Worm (Caenorhabditis elegans): ENCODE data around the gene C10B5.3.

Gene C10B5.3

DNA sequence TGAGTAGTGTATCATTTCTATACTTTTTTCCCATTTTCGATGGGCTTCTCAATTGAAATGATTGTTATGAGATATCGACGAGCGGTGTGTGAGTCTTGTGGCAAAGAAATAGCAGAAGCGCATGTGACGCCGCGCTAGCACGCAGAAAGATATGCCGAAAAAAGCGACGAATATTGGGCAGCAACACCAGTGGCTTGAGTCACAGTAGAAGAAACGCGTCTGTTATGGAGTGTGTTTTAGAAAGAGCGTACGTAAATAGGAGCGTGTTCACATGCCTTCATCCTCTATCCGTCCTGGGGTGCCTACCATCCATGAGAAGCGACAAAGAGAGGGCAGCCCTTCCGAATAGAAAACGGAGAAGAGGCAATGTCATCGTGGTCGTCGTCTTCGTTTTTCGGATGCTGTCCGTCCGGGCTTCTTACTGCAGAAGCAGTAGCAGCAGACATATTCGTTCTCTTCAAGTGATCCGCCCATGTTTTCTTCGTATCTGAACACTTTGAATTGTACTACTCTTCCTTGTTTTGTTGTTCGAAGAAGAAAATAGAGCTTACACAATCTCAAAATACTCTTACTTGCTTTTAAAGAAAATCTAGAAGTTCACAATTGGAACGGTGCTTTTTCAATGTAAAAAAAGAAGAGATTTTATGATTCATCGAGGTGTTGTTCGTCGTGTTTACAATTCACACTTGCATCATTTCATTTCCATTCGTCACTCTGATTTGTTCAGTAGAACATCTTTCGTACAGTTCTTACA, 22.0 kb upstream of the C10B5.3 start (continued):
- no peak for TF ChIP-seq dmd-9 (GFP tag; IDR thresholded peaks at IDR 0.05)
- no peak for TF ChIP-seq spr-3 (GFP tag; optimal IDR thresholded peaks at IDR 0.05)
- TF ChIP-seq unc-62 (GFP tag; optimal IDR thresholded peaks at IDR 0.05 in 1 of 2): peak in 1 of 2 experiments; percentile 80
- TF ChIP-seq unc-62 (tag; optimal IDR thresholded peaks at IDR 0.05): no peak
- no peak for TF ChIP-seq attf-4 (tag; optimal IDR thresholded peaks at IDR 0.05)
- TF ChIP-seq unc-130 (GFP tag; optimal IDR thresholded peaks at IDR 0.05): no peak
- peak; percentile 96 for TF ChIP-seq hlh-30 (tag; optimal IDR thresholded peaks at IDR 0.05; ENCODE audit: insufficient read depth)
- TF ChIP-seq rbr-2 (tag; optimal IDR thresholded peaks at IDR 0.05): peak; percentile 22
- no peak for TF ChIP-seq lir-3 (tag; optimal IDR thresholded peaks at IDR 0.05)
- no peak for TF ChIP-seq D1046.2 (GFP tag; IDR thresholded peaks at IDR 0.05)
- no peak for TF ChIP-seq ceh-32 (tag; optimal IDR thresholded peaks at IDR 0.05; ENCODE audit: poor library complexity)
- TF ChIP-seq daf-12 (tag; optimal IDR thresholded peaks at IDR 0.05): no peak
- no peak for TF ChIP-seq F10B5.3 (tag; optimal IDR thresholded peaks at IDR 0.05)
- no peak for TF ChIP-seq lin-15B (tag; optimal IDR thresholded peaks at IDR 0.05)
- TF ChIP-seq ctbp-1 (GFP tag; IDR thresholded peaks at IDR 0.05): 0 out of 2 replicates have a peak, but pooled peaks have one; percentile 52
- TF ChIP-seq mep-1 (tag; optimal IDR thresholded peaks at IDR 0.05): peak; percentile 30
- TF ChIP-seq nhr-237 (tag; optimal IDR thresholded peaks at IDR 0.05): no peak

DNA sequence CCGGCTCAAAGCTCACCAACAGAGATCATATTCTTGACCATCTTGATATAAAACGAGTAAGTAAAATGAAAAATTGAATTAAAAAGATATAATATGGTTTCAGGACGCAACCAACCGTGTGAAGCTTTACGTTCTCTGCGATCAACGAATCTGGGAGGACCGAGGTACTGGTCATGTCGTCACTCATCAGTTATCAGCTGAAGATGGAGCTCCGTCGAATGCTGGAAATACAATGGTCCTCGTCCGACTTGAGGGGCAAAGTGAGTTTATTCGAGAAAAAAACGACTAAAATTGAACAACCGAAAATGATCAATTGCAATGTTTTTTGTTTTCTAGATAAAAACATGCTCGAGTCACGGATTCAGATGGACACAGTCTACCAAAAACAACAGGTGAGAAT, 20.5 kb upstream of the C10B5.3 start:
- TF ChIP-seq lim-7 (GFP tag; IDR thresholded peaks at IDR 0.05): no peak
- peak; percentile 72 for TF ChIP-seq aha-1 (tag)
- TF ChIP-seq lsy-2 (tag; optimal IDR thresholded peaks at IDR 0.05): no peak
- no peak for TF ChIP-seq nhr-102 (tag; optimal IDR thresholded peaks at IDR 0.05)

DNA sequence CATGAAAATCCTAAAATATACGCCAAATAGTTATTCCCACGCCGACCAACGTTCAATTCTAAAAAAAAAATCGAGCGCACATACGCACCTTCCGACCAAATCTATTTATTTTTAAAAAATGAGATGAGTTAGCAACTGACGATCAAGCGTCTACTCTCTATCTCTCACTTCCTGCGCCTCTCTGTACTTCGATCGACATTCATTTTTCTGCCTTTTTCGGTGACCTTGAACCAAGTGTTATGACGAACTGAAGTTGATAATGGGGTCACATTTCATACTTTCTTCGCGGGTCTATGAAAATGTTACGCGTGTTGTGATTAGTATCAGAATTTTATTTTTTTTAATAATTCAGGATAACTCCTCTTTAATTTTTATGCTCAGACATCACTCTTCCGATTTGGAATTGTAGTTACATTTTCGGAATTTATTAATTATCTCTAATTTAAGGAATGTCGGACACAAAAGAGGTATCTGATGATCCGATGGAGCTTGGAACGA, 19.4 kb upstream of the C10B5.3 start, which contains the start of gene smk-1:
Gene smk-1, plus strand, starts transcription at position 448 of the 498 bp plus-strand sequence.
- TF ChIP-seq lsy-2 (tag; optimal IDR thresholded peaks at IDR 0.05): peak in 1 of 2 experiments; percentile 50
- peak; percentile 18 for TF ChIP-seq dve-1 (tag; optimal IDR thresholded peaks at IDR 0.05; ENCODE audit: insufficient read depth)
- TF ChIP-seq mdl-1 (tag; optimal IDR thresholded peaks at IDR 0.05): peak in 1 of 2 experiments; percentile 54
- TF ChIP-seq ceh-20 (GFP tag; IDR thresholded peaks at IDR 0.05): peak; percentile 36; the same call in 1 of the 2 replicates
- no peak for TF ChIP-seq zag-1 (tag; optimal IDR thresholded peaks at IDR 0.05)
- TF ChIP-seq snpc-1.2 (GFP tag; IDR thresholded peaks at IDR 0.05): 0 out of 2 replicates have a peak, but pooled peaks have one; percentile 9
- TF ChIP-seq zfp-2 (tag; optimal IDR thresholded peaks at IDR 0.05): no peak
- TF ChIP-seq dmd-6 (GFP tag; IDR thresholded peaks at IDR 0.05): peak; percentile 37; the same call in 1 of the 2 replicates
- TF ChIP-seq mes-2 (tag; optimal IDR thresholded peaks at IDR 0.05; ENCODE audit: poor library complexity, severe bottlenecking): peak; percentile 10
- TF ChIP-seq madf-5 (GFP tag; IDR thresholded peaks at IDR 0.05): no peak
- no peak for TF ChIP-seq madf-9 (GFP tag; conservative IDR thresholded peaks at IDR 0.05)
- TF ChIP-seq daf-8 (GFP tag; IDR thresholded peaks at IDR 0.05): no peak
- TF ChIP-seq hlh-11 (tag; optimal IDR thresholded peaks at IDR 0.05): peak; percentile 49
- no peak for TF ChIP-seq F26F4.8 (GFP tag; conservative IDR thresholded peaks at IDR 0.05)
- peak; percentile 89 for TF ChIP-seq nhr-25 (tag; optimal IDR thresholded peaks at IDR 0.05; ENCODE audit: borderline replicate concordance, insufficient read depth)
- TF ChIP-seq unc-62 (GFP tag; optimal IDR thresholded peaks at IDR 0.05 in 1 of 2): peak in 1 of 2 experiments; percentile 61
- TF ChIP-seq unc-62 (tag; optimal IDR thresholded peaks at IDR 0.05): no peak
- peak; percentile 63 for TF ChIP-seq hlh-30 (tag; optimal IDR thresholded peaks at IDR 0.05; ENCODE audit: insufficient read depth)
- no peak for TF ChIP-seq dpl-1 (GFP tag; optimal IDR thresholded peaks at IDR 0.05)
- TF ChIP-seq mep-1 (tag; optimal IDR thresholded peaks at IDR 0.05): peak; percentile 28
- no peak for TF ChIP-seq pqm-1 (tag; optimal IDR thresholded peaks at IDR 0.05)
- no peak for TF ChIP-seq daf-16 (GFP tag; optimal IDR thresholded peaks at IDR 0.05)
- peak; percentile 9 for TF ChIP-seq daf-16 (tag; optimal IDR thresholded peaks at IDR 0.05)
- TF ChIP-seq nhr-28 (tag; optimal IDR thresholded peaks at IDR 0.05): peak; percentile 59

Measured in whole organism, L4 larva.